Fruit fly (Drosophila melanogaster): ENCODE measurements around the gene Sec10.

Gene Sec10

dm6 chr3R:24105312-24105902 is 29.2 kb upstream of the Sec10 start, which contains the start of gene Syx1A:
Gene Syx1A (minus strand): TSS chr3R:24105763.
- TF ChIP-seq Lpt (GFP tag; optimal IDR thresholded peaks at IDR 0.05) (no peak), topi (GFP tag; optimal IDR thresholded peaks at IDR 0.05) (peak; percentile 27), CG16779 (tag; optimal IDR thresholded peaks at IDR 0.05) (peak; percentile 61), Eip78C (GFP tag) (peak; percentile 23), CG32006 (GFP tag; optimal IDR thresholded peaks at IDR 0.05) (peak; percentile 12), CG6276 (GFP tag; optimal IDR thresholded peaks at IDR 0.05) (peak; percentile 22), Gug (GFP tag; IDR thresholded peaks at IDR 0.05) (no peak), CG31627 (GFP tag; optimal IDR thresholded peaks at IDR 0.05) (no peak), CG11902 (GFP tag; optimal IDR thresholded peaks at IDR 0.05) (no peak), Ets21C (GFP tag; optimal IDR thresholded peaks at IDR 0.05) (no peak), CG34406 (GFP tag; optimal IDR thresholded peaks at IDR 0.05) (peak; percentile 37), CG4318 (GFP tag; optimal IDR thresholded peaks at IDR 0.05) (no peak), cyc (GFP tag; optimal IDR thresholded peaks at IDR 0.05) (no peak), esn (GFP tag; optimal IDR thresholded peaks at IDR 0.05) (peak; percentile 39), spab (GFP tag; optimal IDR thresholded peaks at IDR 0.05) (no peak), acj6 (GFP tag; optimal IDR thresholded peaks at IDR 0.05) (no peak), Hr38 (GFP tag; optimal IDR thresholded peaks at IDR 0.05) (no peak), OdsH (GFP tag; optimal IDR thresholded peaks at IDR 0.05) (no peak), pdm3 (GFP tag; optimal IDR thresholded peaks at IDR 0.05) (no peak), CG8119 (GFP tag; IDR thresholded peaks at IDR 0.05) (no peak), CG11762 (GFP tag; optimal IDR thresholded peaks at IDR 0.05; ENCODE audit: insufficient read depth) (no peak), CG1621 (tag; optimal IDR thresholded peaks at IDR 0.05) (no peak), Hr39 (GFP tag; optimal IDR thresholded peaks at IDR 0.05) (no peak), Sox102F (GFP tag; optimal IDR thresholded peaks at IDR 0.05) (peak; percentile 2), CG11294 (GFP tag; IDR thresholded peaks at IDR 0.05) (no peak), Ets96B (tag; optimal IDR thresholded peaks at IDR 0.05) (no peak), Smox (GFP tag; optimal IDR thresholded peaks at IDR 0.05) (no peak), dac (GFP tag; optimal IDR thresholded peaks at IDR 0.05) (no peak), dsx (GFP tag; optimal IDR thresholded peaks at IDR 0.05; ENCODE audit: poor library complexity, severe bottlenecking) (no peak), eg (GFP tag; IDR thresholded peaks at IDR 0.05) (no peak), Blimp-1 (GFP tag; optimal IDR thresholded peaks at IDR 0.05) (no peak), Sox15 (GFP tag; optimal IDR thresholded peaks at IDR 0.05) (no peak), achi (GFP tag; optimal IDR thresholded peaks at IDR 0.05) (no peak), CG7368 (GFP tag; optimal IDR thresholded peaks at IDR 0.05) (no peak), CG15336 (GFP tag; IDR thresholded peaks at IDR 0.05) (no peak), CG9139 (GFP tag; optimal IDR thresholded peaks at IDR 0.05) (no peak), net (GFP tag; optimal IDR thresholded peaks at IDR 0.05) (no peak), CG3032 (tag; optimal IDR thresholded peaks at IDR 0.05) (no peak), CG3919 (GFP tag; optimal IDR thresholded peaks at IDR 0.05) (peak; percentile 27), Eip75B (GFP tag; optimal IDR thresholded peaks at IDR 0.05) (peak; percentile 8), fd85E (GFP tag; optimal IDR thresholded peaks at IDR 0.05) (peak; percentile 35), salr (GFP tag; optimal IDR thresholded peaks at IDR 0.05) (no peak), Met (GFP tag; optimal IDR thresholded peaks at IDR 0.05) (no peak), Eip93F (GFP tag; optimal IDR thresholded peaks at IDR 0.05) (no peak), CG6808 (GFP tag; optimal IDR thresholded peaks at IDR 0.05) (peak; percentile 7), CG10631 (GFP tag; optimal IDR thresholded peaks at IDR 0.05) (no peak), ss (GFP tag; optimal IDR thresholded peaks at IDR 0.05) (peak; percentile 18 to 34), vri (GFP tag; optimal IDR thresholded peaks at IDR 0.05) (peak; percentile 21), CG10669 (GFP tag; optimal IDR thresholded peaks at IDR 0.05) (no peak), Hr4 (GFP tag; optimal IDR thresholded peaks at IDR 0.05) (no peak), fd59A (GFP tag; optimal IDR thresholded peaks at IDR 0.05) (no peak), CG8319 (GFP tag; optimal IDR thresholded peaks at IDR 0.05) (no peak)
